Worm (Caenorhabditis elegans) whole organism, late embryonic: ENCODE results near the gene glp-1.

Experiments used
- C08G9.2 ChIP-seq: sonication (generic microtip); optimal IDR thresholded peaks from 2 replicates; lab custom pipeline; 2016; ENCODE audit warnings: mild to moderate bottlenecking, missing genetic modification characterization, moderate library complexity, missing compliant biosample characterization
- C38D4.7 ChIP-seq: fragments of 200-800 bp; sonication (Bioruptor generic); optimal IDR thresholded peaks from 2 replicates; lab custom pipeline; 2018; ENCODE audit warnings: mild to moderate bottlenecking, missing genetic modification characterization, moderate library complexity, missing compliant biosample characterization
- ama-1 ChIP-seq: fragments of 150-350 bp; optimal IDR thresholded peaks from 2 replicates; lab custom pipeline; 2014
- ceh-18 ChIP-seq: sonication (generic microtip); optimal IDR thresholded peaks from 2 replicates; lab custom pipeline; 2016; ENCODE audit warnings: missing genetic modification characterization, missing compliant biosample characterization
- ceh-19 ChIP-seq: fragments of 200-800 bp; sonication (Bioruptor generic); optimal IDR thresholded peaks from 2 replicates; lab custom pipeline; 2018; ENCODE audit warnings: mild to moderate bottlenecking, missing genetic modification characterization, missing compliant biosample characterization
- ceh-24 ChIP-seq: sonication (generic microtip); optimal IDR thresholded peaks from 2 replicates; lab custom pipeline; 2016; ENCODE audit warnings: mild to moderate bottlenecking, missing genetic modification characterization, missing compliant biosample characterization
- ceh-31 ChIP-seq: sonication (generic microtip); optimal IDR thresholded peaks from 2 replicates; lab custom pipeline; 2016; ENCODE audit warnings: missing genetic modification characterization, missing compliant biosample characterization
- ceh-6 ChIP-seq: fragments of 200-800 bp; sonication (Bioruptor generic); optimal IDR thresholded peaks from 2 replicates; lab custom pipeline; 2018; ENCODE audit warnings: mild to moderate bottlenecking, missing genetic modification characterization, missing compliant biosample characterization
- ceh-9 ChIP-seq: sonication (generic microtip); optimal IDR thresholded peaks from 2 replicates; lab custom pipeline; 2016; ENCODE audit warnings: mild to moderate bottlenecking, missing genetic modification characterization, inconsistent platforms, missing compliant biosample characterization
- dve-1 ChIP-seq: sonication (generic microtip); optimal IDR thresholded peaks from 2 replicates; lab custom pipeline; 2017; ENCODE audit warnings: antibody characterized with exemption, mild to moderate bottlenecking, missing genetic modification characterization, missing compliant biosample characterization
- elt-2 ChIP-seq: sonication (generic microtip); optimal IDR thresholded peaks from 2 replicates; lab custom pipeline; 2016; ENCODE audit warnings: missing genetic modification reagents, missing genetic modification characterization, missing compliant biosample characterization
- ets-4 ChIP-seq: sonication (generic microtip); optimal IDR thresholded peaks from 2 replicates; lab custom pipeline; 2016; ENCODE audit warnings: missing genetic modification characterization, missing compliant biosample characterization
- eyg-1 ChIP-seq: sonication (generic microtip); optimal IDR thresholded peaks from 2 replicates; lab custom pipeline; 2016; ENCODE audit warnings: missing genotype, missing genetic modification characterization, missing compliant biosample characterization
- fax-1 ChIP-seq: sonication (generic microtip); optimal IDR thresholded peaks from 2 replicates; lab custom pipeline; 2016; ENCODE audit warnings: missing genotype, missing genetic modification characterization, missing compliant biosample characterization
- gmeb-2 ChIP-seq: sonication (generic microtip); optimal IDR thresholded peaks from 2 replicates; lab custom pipeline; 2016; ENCODE audit warnings: missing genetic modification characterization, inconsistent platforms, missing compliant biosample characterization
- hlh-13 ChIP-seq: fragments of 200-800 bp; sonication (Bioruptor generic); optimal IDR thresholded peaks from 2 replicates; lab custom pipeline; 2018; ENCODE audit warnings: mild to moderate bottlenecking, missing genetic modification characterization, missing compliant biosample characterization
- hlh-15 ChIP-seq: sonication (generic microtip); optimal IDR thresholded peaks from 2 replicates; lab custom pipeline; 2016; ENCODE audit warnings: missing genetic modification characterization, missing compliant biosample characterization
- hlh-30 ChIP-seq: sonication (generic microtip); optimal IDR thresholded peaks from 2 replicates; lab custom pipeline; 2017; ENCODE audit warnings: antibody characterized with exemption, missing genetic modification characterization, missing compliant biosample characterization; ENCODE audit not compliant: insufficient read depth
- hlh-8 ChIP-seq: sonication (generic microtip); optimal IDR thresholded peaks from 2 replicates; lab custom pipeline; 2016; ENCODE audit warnings: missing genotype, missing genetic modification characterization, missing compliant biosample characterization
- mec-3 ChIP-seq: sonication (generic microtip); optimal IDR thresholded peaks from 2 replicates; lab custom pipeline; 2016; ENCODE audit warnings: borderline replicate concordance, missing genetic modification characterization, missing compliant biosample characterization
- nfya-1 ChIP-seq: sonication (generic microtip); optimal IDR thresholded peaks from 2 replicates; lab custom pipeline; 2017; ENCODE audit warnings: missing genetic modification characterization, mild to moderate bottlenecking, missing compliant biosample characterization, antibody characterized with exemption, moderate library complexity
- npax-4 ChIP-seq: sonication (generic microtip); optimal IDR thresholded peaks from 2 replicates; lab custom pipeline; 2016; ENCODE audit warnings: missing genetic modification characterization, missing compliant biosample characterization
- odd-2 ChIP-seq: sonication (generic microtip); optimal IDR thresholded peaks from 2 replicates; lab custom pipeline; 2017; ENCODE audit warnings: antibody characterized with exemption, mild to moderate bottlenecking, missing genetic modification characterization, missing compliant biosample characterization
- pat-9 ChIP-seq: fragments of 200-800 bp; sonication (Bioruptor generic); optimal IDR thresholded peaks from 2 replicates; lab custom pipeline; 2018; ENCODE audit warnings: mild to moderate bottlenecking, missing genetic modification characterization, moderate library complexity, missing compliant biosample characterization
- pha-2 ChIP-seq: sonication (generic microtip); optimal IDR thresholded peaks from 2 replicates; lab custom pipeline; 2017; ENCODE audit warnings: mild to moderate bottlenecking, missing genetic modification characterization, missing compliant biosample characterization
- pros-1 ChIP-seq: fragments of 150-350 bp; optimal IDR thresholded peaks from 2 replicates; lab custom pipeline; 2014; ENCODE audit warnings: missing biosample characterization, missing genetic modification reagents, missing genetic modification characterization
- rnt-1 ChIP-seq: sonication (generic microtip); optimal IDR thresholded peaks from 2 replicates; lab custom pipeline; 2016; ENCODE audit warnings: missing genetic modification characterization, missing compliant biosample characterization
- sox-2 ChIP-seq: fragments of 200-800 bp; sonication (Bioruptor generic); IDR thresholded peaks from 2 replicates; pipeline ENCODE4 v1.3.6; 2022; ENCODE audit warnings: missing genetic modification reagents, missing genetic modification characterization, missing compliant biosample characterization
- sox-4 ChIP-seq: sonication (generic microtip); optimal IDR thresholded peaks from 2 replicates; lab custom pipeline; 2017; ENCODE audit warnings: mild to moderate bottlenecking, missing genetic modification characterization, inconsistent platforms, missing compliant biosample characterization
- tbx-7 ChIP-seq: sonication (generic microtip); optimal IDR thresholded peaks from 2 replicates; lab custom pipeline; 2016; ENCODE audit warnings: missing genotype, missing genetic modification characterization, missing compliant biosample characterization
- unc-42 ChIP-seq: sonication (generic microtip); optimal IDR thresholded peaks from 2 replicates; lab custom pipeline; 2016; ENCODE audit warnings: missing genotype, missing genetic modification characterization, missing compliant biosample characterization
- unc-55 ChIP-seq: sonication (generic microtip); optimal IDR thresholded peaks from 2 replicates; lab custom pipeline; 2017; ENCODE audit warnings: missing biosample characterization, missing genetic modification reagents, missing genetic modification characterization
- unc-86 ChIP-seq: sonication (generic microtip); optimal IDR thresholded peaks from 2 replicates; lab custom pipeline; 2016; ENCODE audit warnings: missing genetic modification characterization, missing compliant biosample characterization
- ztf-16 ChIP-seq: sonication (generic microtip); optimal IDR thresholded peaks from 2 replicates; lab custom pipeline; 2017; ENCODE audit warnings: missing genetic modification characterization, missing compliant biosample characterization

glp-1 gene

DNA sequence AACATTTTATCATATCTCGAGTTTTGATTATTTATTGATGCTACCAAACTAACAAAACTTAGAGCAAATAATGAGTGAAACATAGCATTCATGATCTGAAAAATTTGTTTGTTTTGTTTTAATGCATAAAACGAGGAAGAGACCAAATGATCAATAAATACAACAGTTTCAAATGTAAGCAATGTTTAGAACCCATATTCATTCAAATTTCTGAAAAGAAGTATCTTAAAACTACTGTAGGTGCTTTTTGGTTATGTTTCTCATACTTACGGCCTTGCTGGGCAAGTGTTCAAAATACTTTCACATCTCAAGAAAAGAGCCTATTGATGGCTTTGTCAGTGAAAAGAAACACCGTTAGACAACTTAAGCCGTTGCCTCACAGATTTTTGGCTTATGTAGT lies 14.3 kb upstream of the glp-1 start, which contains the start of gene F02A9.1:
Gene F02A9.1, minus strand, starts transcription at position 101 of the 400 bp plus-strand sequence.
- no peak for TF ChIP-seq unc-86 (tag; lab: Kevin White, UChicago)
- TF ChIP-seq ceh-24, result no peak
- no peak for TF ChIP-seq tbx-7 (tag; lab: Kevin White, UChicago)
- no peak for TF ChIP-seq mec-3 (tag; lab: Kevin White, UChicago)
- TF ChIP-seq pat-9 (tag; lab: Kevin White, UChicago), result no peak
- TF ChIP-seq dve-1 (tag; lab: Kevin White, UChicago), result no peak
- TF ChIP-seq, all 69 proteins: peak for 0

DNA sequence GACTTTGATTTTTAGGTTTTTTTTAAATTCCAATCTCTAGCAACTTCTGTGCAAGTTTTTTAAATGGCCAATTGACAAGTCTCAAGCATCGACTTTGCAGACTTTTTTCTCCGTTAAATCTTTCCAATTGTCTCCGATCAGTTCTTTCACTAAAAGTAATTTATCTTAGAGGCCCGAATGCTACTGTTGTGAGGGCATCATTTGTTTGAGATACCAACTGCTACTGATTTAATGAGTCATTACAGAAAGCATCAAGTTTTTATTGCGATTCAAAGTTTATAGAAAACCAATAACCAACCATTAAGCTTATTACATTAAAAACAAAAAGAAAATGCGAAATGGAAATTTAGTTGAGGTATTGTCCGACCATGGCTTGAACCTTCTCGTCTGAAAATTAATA lies 11.9 kb upstream of the glp-1 start:
- TF ChIP-seq ceh-6 (GFP tag; lab: Kevin White, UChicago), result no peak
- no peak for TF ChIP-seq ceh-19 (GFP tag; lab: Kevin White, UChicago)
- TF ChIP-seq ama-1 (lab: Kevin White, UChicago), result peak; percentile 44
- TF ChIP-seq rnt-1 (tag; lab: Kevin White, UChicago), result peak; percentile 18
- no peak for TF ChIP-seq C08G9.2 (tag; lab: Kevin White, UChicago)
- no peak for TF ChIP-seq unc-55 (GFP tag; lab: Kevin White, UChicago)
- no peak for TF ChIP-seq sox-4

DNA sequence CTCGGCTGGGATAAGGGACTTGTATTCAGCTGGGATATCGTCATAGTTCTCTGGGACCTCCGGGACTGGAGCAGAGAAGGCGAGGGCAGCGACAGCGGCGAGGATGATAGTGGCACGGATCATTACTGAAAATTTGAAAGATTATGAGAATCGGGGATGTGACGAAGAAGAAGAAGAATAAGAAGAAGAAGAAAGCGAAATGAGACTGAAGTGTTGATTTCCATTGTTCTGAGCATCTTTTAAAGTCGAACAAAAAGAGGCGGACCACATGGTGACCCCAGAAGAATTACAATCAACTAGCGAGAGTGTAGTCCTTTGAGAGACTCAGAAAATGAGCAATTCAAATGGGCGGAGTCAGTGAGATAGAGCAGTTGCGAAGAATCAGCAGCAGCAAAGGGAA lies 11.0 kb upstream of the glp-1 start, which contains the start of gene far-1:
Gene far-1, minus strand, starts transcription at position 125 of the 400 bp plus-strand sequence.
- peak; percentile 10 for TF ChIP-seq ceh-18
- peak; percentile 74 for TF ChIP-seq ama-1 (lab: Kevin White, UChicago)
- TF ChIP-seq nfya-1 (tag; lab: Kevin White, UChicago), result peak; percentile 23
- TF ChIP-seq pha-2 (tag; lab: Kevin White, UChicago), result no peak
- peak; percentile 11 for TF ChIP-seq C08G9.2 (tag; lab: Kevin White, UChicago)
- TF ChIP-seq C38D4.7 (GFP tag; lab: Kevin White, UChicago), result no peak
- no peak for TF ChIP-seq tbx-7 (tag; lab: Kevin White, UChicago)
- peak; percentile 41 for TF ChIP-seq hlh-8 (tag; lab: Kevin White, UChicago)

DNA sequence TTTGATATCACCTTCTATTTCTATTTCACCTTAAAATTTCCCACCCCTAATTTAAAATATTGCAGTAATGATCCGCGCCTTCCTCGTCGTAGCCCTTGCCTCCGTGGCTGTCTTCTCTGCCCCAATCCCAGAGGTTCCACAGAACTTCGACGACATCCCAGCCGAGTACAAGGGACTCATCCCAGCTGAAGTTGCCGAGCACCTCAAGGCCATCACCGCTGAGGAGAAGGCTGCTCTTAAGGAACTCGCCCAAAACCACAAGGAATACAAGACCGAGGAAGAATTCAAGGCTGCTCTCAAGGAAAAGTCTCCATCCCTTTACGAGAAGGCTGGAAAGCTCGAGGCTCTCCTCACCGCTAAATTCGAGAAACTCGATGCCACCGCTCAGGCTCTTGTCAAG lies 10.3 kb upstream of the glp-1 start, which contains the start of gene far-2:
Gene far-2, plus strand, starts transcription at position 66 of the 400 bp plus-strand sequence.
- no peak for TF ChIP-seq eyg-1 (tag; lab: Kevin White, UChicago)
- no peak for TF ChIP-seq C08G9.2 (tag; lab: Kevin White, UChicago)
- TF ChIP-seq ets-4 (tag; lab: Kevin White, UChicago), result no peak
- no peak for TF ChIP-seq pros-1 (tag; lab: Kevin White, UChicago)
- no peak for TF ChIP-seq sox-2 (GFP tag; lab: Robert Waterston, UW)
- TF ChIP-seq gmeb-2 (tag; lab: Kevin White, UChicago), result no peak

DNA sequence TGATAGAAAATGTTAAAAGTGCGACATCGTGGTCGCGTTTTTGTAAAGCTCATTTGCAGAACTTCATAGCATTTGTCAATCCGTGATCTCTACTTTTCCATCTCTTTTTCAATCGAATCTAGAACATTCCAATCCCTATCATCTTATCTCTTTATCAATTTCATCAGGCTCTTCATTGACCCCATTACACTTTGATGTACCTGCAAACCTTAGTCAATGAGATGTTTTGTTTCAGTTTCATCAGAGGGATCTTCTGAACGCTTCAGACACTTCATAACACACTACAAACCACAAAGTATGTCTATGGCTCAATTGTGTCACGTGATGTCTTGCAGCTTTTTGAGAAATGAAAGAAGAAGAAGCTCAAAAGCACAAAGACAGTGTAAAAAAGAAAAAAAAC lies 8.9 kb upstream of the glp-1 start:
- TF ChIP-seq hlh-30 (tag; lab: Kevin White, UChicago) (peak; percentile 34), unc-42 (no peak), npax-4 (tag; lab: Kevin White, UChicago) (no peak), hlh-15 (tag; lab: Kevin White, UChicago) (no peak), ceh-9 (tag; lab: Kevin White, UChicago) (no peak), ztf-16 (tag; lab: Kevin White, UChicago) (no peak), sox-2 (GFP tag; lab: Robert Waterston, UW) (no peak), ceh-18 (peak; percentile 44), fax-1 (tag; lab: Kevin White, UChicago) (no peak), unc-55 (GFP tag; lab: Kevin White, UChicago) (peak; percentile 2), rnt-1 (tag; lab: Kevin White, UChicago) (peak; percentile 75), hlh-13 (GFP tag; lab: Kevin White, UChicago) (no peak), ceh-31 (no peak), elt-2 (tag; lab: Kevin White, UChicago) (no peak), odd-2 (tag; lab: Kevin White, UChicago) (no peak)
